Fruit fly (Drosophila melanogaster) whole organism, embryonic: ENCODE results near the gene CG17598.

ENCODE experiments used
- B-H2 ChIP-seq: fragments of 200-800 bp; sonication (Bioruptor generic); optimal IDR thresholded peaks from 2 replicates; lab custom pipeline; 2018; ENCODE audit warnings: missing biosample characterization, mild to moderate bottlenecking, missing genetic modification characterization
- BEAF-32 ChIP-seq: fragments of 200-800 bp; sonication (Bioruptor generic); optimal IDR thresholded peaks from 3 replicates; lab custom pipeline; 2017; ENCODE audit warnings: missing biosample characterization, missing genetic modification characterization, mild to moderate bottlenecking, moderate library complexity, missing genetic modification reagents
- Bteb2 ChIP-seq: fragments of 200-800 bp; sonication (Bioruptor generic); optimal IDR thresholded peaks from 2 replicates; lab custom pipeline; 2016; ENCODE audit warnings: missing biosample characterization, missing genetic modification characterization
- CG10543 ChIP-seq: fragments of 200-800 bp; sonication (Bioruptor generic); optimal IDR thresholded peaks from 3 replicates; lab custom pipeline; 2017; ENCODE audit warnings: missing biosample characterization, mild to moderate bottlenecking, missing genetic modification characterization, moderate library complexity
- CG12104 ChIP-seq: fragments of 200-800 bp; sonication (Bioruptor generic); optimal IDR thresholded peaks from 3 replicates; lab custom pipeline; 2016; ENCODE audit warnings: missing biosample characterization, missing genetic modification characterization
- CG12769 ChIP-seq: fragments of 200-800 bp; sonication (Bioruptor generic); optimal IDR thresholded peaks from 2 replicates; lab custom pipeline; 2019; ENCODE audit warnings: missing biosample characterization, mild to moderate bottlenecking, missing genetic modification characterization, moderate library complexity
- CG13123 ChIP-seq: fragments of 200-800 bp; sonication (Bioruptor generic); optimal IDR thresholded peaks from 2 replicates; lab custom pipeline; 2016; ENCODE audit warnings: missing biosample characterization, missing genetic modification characterization
- CG13894 ChIP-seq: fragments of 200-800 bp; sonication (Bioruptor generic); optimal IDR thresholded peaks from 3 replicates; lab custom pipeline; 2018; ENCODE audit warnings: missing biosample characterization, mild to moderate bottlenecking, missing genetic modification characterization, moderate library complexity
- CG1602 ChIP-seq: fragments of 200-800 bp; sonication (Bioruptor generic); optimal IDR thresholded peaks from 3 replicates; lab custom pipeline; 2016; ENCODE audit warnings: missing biosample characterization, missing genetic modification characterization
- CG1603 ChIP-seq: fragments of 200-800 bp; sonication (Bioruptor generic); optimal IDR thresholded peaks from 2 replicates; lab custom pipeline; 2019; ENCODE audit warnings: missing biosample characterization, mild to moderate bottlenecking, missing genetic modification characterization, moderate library complexity
- CG1647 ChIP-seq: fragments of 200-800 bp; sonication (Bioruptor generic); optimal IDR thresholded peaks from 3 replicates; lab custom pipeline; 2016; ENCODE audit warnings: missing biosample characterization, missing genetic modification characterization
- CG17568 ChIP-seq: fragments of 200-800 bp; sonication (Bioruptor generic); optimal IDR thresholded peaks from 2 replicates; lab custom pipeline; 2018; ENCODE audit warnings: missing biosample characterization, mild to moderate bottlenecking, missing genetic modification characterization, moderate library complexity
- CG17829 ChIP-seq: fragments of 200-800 bp; optimal IDR thresholded peaks from 2 replicates; lab custom pipeline; 2019; ENCODE audit warnings: missing biosample characterization, mild to moderate bottlenecking, missing genetic modification characterization, moderate library complexity
- CG3163 ChIP-seq: fragments of 200-800 bp; sonication (Bioruptor generic); optimal IDR thresholded peaks from 3 replicates; lab custom pipeline; 2016; ENCODE audit warnings: missing biosample characterization, missing genetic modification characterization
- CG3407 ChIP-seq: fragments of 200-800 bp; sonication (Bioruptor generic); optimal IDR thresholded peaks from 2 replicates; lab custom pipeline; 2018; ENCODE audit warnings: missing biosample characterization, mild to moderate bottlenecking, missing genetic modification characterization
- CG34422 ChIP-seq: fragments of 200-800 bp; sonication (Bioruptor generic); IDR thresholded peaks from 3 replicates; pipeline ENCODE4 v1.3.6; 2022; ENCODE audit warnings: missing biosample characterization, missing genetic modification characterization
- CG4424 ChIP-seq: fragments of 200-800 bp; sonication (Bioruptor generic); optimal IDR thresholded peaks from 3 replicates; lab custom pipeline; 2016; ENCODE audit warnings: missing biosample characterization, missing genetic modification characterization
- CG6683 ChIP-seq: fragments of 200-800 bp; sonication (Bioruptor generic); optimal IDR thresholded peaks from 2 replicates; lab custom pipeline; 2017; ENCODE audit warnings: missing biosample characterization, mild to moderate bottlenecking, missing genetic modification characterization, missing genetic modification reagents
- CG6813 ChIP-seq: fragments of 200-800 bp; sonication (Bioruptor generic); optimal IDR thresholded peaks from 2 replicates; lab custom pipeline; 2017; ENCODE audit warnings: missing biosample characterization, missing genetic modification characterization, mild to moderate bottlenecking, moderate library complexity, missing genetic modification reagents
- CG6854 ChIP-seq: fragments of 200-800 bp; sonication (Bioruptor generic); optimal IDR thresholded peaks from 3 replicates; lab custom pipeline; 2017; ENCODE audit warnings: missing biosample characterization, mild to moderate bottlenecking, missing genetic modification characterization
- CrebB ChIP-seq: fragments of 200-800 bp; sonication (Bioruptor generic); optimal IDR thresholded peaks from 3 replicates; lab custom pipeline; 2018; ENCODE audit warnings: missing biosample characterization, mild to moderate bottlenecking, missing genetic modification characterization
- D19B ChIP-seq: fragments of 200-800 bp; sonication (Bioruptor generic); optimal IDR thresholded peaks from 2 replicates; lab custom pipeline; 2017; ENCODE audit warnings: missing biosample characterization, mild to moderate bottlenecking, missing genetic modification characterization
- Dp ChIP-seq: fragments of 200-800 bp; sonication (Bioruptor generic); optimal IDR thresholded peaks from 2 replicates; lab custom pipeline; 2018; ENCODE audit warnings: missing biosample characterization, mild to moderate bottlenecking, missing genetic modification characterization, moderate library complexity
- Eip74EF ChIP-seq, 2 experiments: fragments of 200-800 bp in 1 of 2; fragments of >200 bp in 1 of 2; sonication (Bioruptor generic) in 1 of 2; optimal IDR thresholded peaks; 2 replicates each; lab custom pipeline; 2017 to 2019; ENCODE audit warnings: missing biosample characterization in 2 of 2, missing genetic modification characterization in 2 of 2, mild to moderate bottlenecking in 1 of 2, moderate library complexity in 1 of 2
- Ets97D ChIP-seq: fragments of 200-800 bp; sonication (Bioruptor generic); optimal IDR thresholded peaks from 3 replicates; lab custom pipeline; 2016; ENCODE audit warnings: missing biosample characterization, missing genetic modification characterization
- Fer3 ChIP-seq: fragments of 200-800 bp; sonication (Bioruptor generic); optimal IDR thresholded peaks from 2 replicates; lab custom pipeline; 2018; ENCODE audit warnings: missing biosample characterization, mild to moderate bottlenecking, missing genetic modification characterization, moderate library complexity
- H15 ChIP-seq: fragments of 200-800 bp; sonication (Bioruptor generic); IDR thresholded peaks from 3 replicates; pipeline ENCODE4 v1.3.6; 2022; ENCODE audit warnings: missing biosample characterization, missing genetic modification characterization
- Jarid2 ChIP-seq: fragments of 200-800 bp; sonication (Bioruptor generic); optimal IDR thresholded peaks from 3 replicates; lab custom pipeline; 2017; ENCODE audit warnings: mild to moderate bottlenecking, missing biosample characterization, missing genetic modification reagents, missing genetic modification characterization
- Lpt ChIP-seq: fragments of >200 bp; optimal IDR thresholded peaks from 2 replicates; lab custom pipeline; 2018; ENCODE audit warnings: missing biosample characterization, missing genetic modification characterization
- Pdp1 ChIP-seq, 2 experiments: fragments of 200-800 bp; sonication (Bioruptor generic); optimal IDR thresholded peaks; 3 replicates each; lab custom pipeline; 2016; ENCODE audit warnings: missing biosample characterization in 2 of 2, missing genetic modification characterization in 2 of 2, mild to moderate bottlenecking in 1 of 2, moderate library complexity in 1 of 2
- amos ChIP-seq: fragments of 200-800 bp; sonication (Bioruptor generic); IDR thresholded peaks from 2 replicates; pipeline ENCODE4 v1.3.6; 2022; ENCODE audit warnings: missing biosample characterization, missing genetic modification characterization; ENCODE audit not compliant: partially characterized antibody
- ap ChIP-seq: fragments of 200-800 bp; sonication (Bioruptor generic); IDR thresholded peaks from 2 replicates; pipeline ENCODE4 v1.3.6; 2022; ENCODE audit warnings: missing biosample characterization, missing genetic modification characterization
- cas ChIP-seq: fragments of 200-800 bp; sonication (Bioruptor generic); IDR thresholded peaks from 2 replicates; pipeline ENCODE4 v1.3.6; 2022; ENCODE audit warnings: missing biosample characterization, missing genetic modification characterization
- chinmo ChIP-seq: fragments of 200-800 bp; sonication (Bioruptor generic); IDR thresholded peaks from 4 replicates; pipeline ENCODE4 v1.3.6; 2022; ENCODE audit warnings: missing biosample characterization, missing genetic modification characterization; ENCODE audit not compliant: partially characterized antibody
- crol ChIP-seq: fragments of 200-800 bp; sonication (Bioruptor generic); IDR thresholded peaks from 2 replicates; pipeline ENCODE4 v1.3.6; 2022; ENCODE audit warnings: missing biosample characterization, missing genetic modification characterization
- crp ChIP-seq, 2 experiments: fragments of 200-800 bp; sonication (Bioruptor generic); optimal IDR thresholded peaks; 2 replicates in 1 of 2; 3 replicates in 1 of 2; lab custom pipeline; 2017; ENCODE audit warnings: missing biosample characterization in 2 of 2, missing genetic modification characterization in 2 of 2, mild to moderate bottlenecking in 1 of 2, moderate library complexity in 1 of 2
- danr ChIP-seq: fragments of 200-800 bp; sonication (Bioruptor generic); IDR thresholded peaks from 2 replicates; pipeline ENCODE4 v1.3.6; 2022; ENCODE audit warnings: missing biosample characterization, missing genetic modification characterization
- dati ChIP-seq: fragments of 200-800 bp; sonication (Bioruptor generic); IDR thresholded peaks from 2 replicates; pipeline ENCODE4 v1.3.6; 2022; ENCODE audit warnings: missing biosample characterization, missing genetic modification characterization
- dimm ChIP-seq: fragments of 200-800 bp; sonication (Bioruptor generic); IDR thresholded peaks from 2 replicates; pipeline ENCODE4 v1.3.6; 2022; ENCODE audit warnings: missing biosample characterization, missing genetic modification characterization
- exex ChIP-seq: fragments of 200-800 bp; sonication (Bioruptor generic); optimal IDR thresholded peaks from 4 replicates; lab custom pipeline; 2018; ENCODE audit warnings: missing biosample characterization, mild to moderate bottlenecking, missing genetic modification characterization, moderate library complexity
- fd96Cb ChIP-seq: fragments of 200-800 bp; sonication (Bioruptor generic); optimal IDR thresholded peaks from 2 replicates; lab custom pipeline; 2018; ENCODE audit warnings: missing biosample characterization, mild to moderate bottlenecking, missing genetic modification characterization, moderate library complexity
- grn ChIP-seq: fragments of 200-800 bp; sonication (Bioruptor generic); optimal IDR thresholded peaks from 3 replicates; lab custom pipeline; 2017; ENCODE audit warnings: missing biosample characterization, missing genetic modification characterization
- h ChIP-seq: fragments of >200 bp; optimal IDR thresholded peaks from 2 replicates; lab custom pipeline; 2017
- pan ChIP-seq, 4 experiments: fragments of >200 bp in 3 of 4; fragments of 200-800 bp in 1 of 4; sonication (Bioruptor generic) in 1 of 4; optimal IDR thresholded peaks in 3 of 4; IDR thresholded peaks in 1 of 4; 2 replicates each; pipeline versions ENCODE4 v1.3.6 to Lab custom; 2017 to 2022; ENCODE audit warnings: missing biosample characterization in 2 of 4, missing genetic modification characterization in 2 of 4, mixed read lengths in 1 of 4
- sna ChIP-seq: fragments of 200-800 bp; sonication (Bioruptor generic); IDR thresholded peaks from 2 replicates; pipeline ENCODE4 v1.3.6; 2022; ENCODE audit warnings: missing biosample characterization, missing genetic modification characterization; ENCODE audit not compliant: partially characterized antibody
- sug ChIP-seq: fragments of 200-800 bp; optimal IDR thresholded peaks from 2 replicates; lab custom pipeline; 2019; ENCODE audit warnings: missing biosample characterization, mild to moderate bottlenecking, missing genetic modification characterization, moderate library complexity
- tin ChIP-seq: fragments of 200-800 bp; sonication (Bioruptor generic); optimal IDR thresholded peaks from 3 replicates; lab custom pipeline; 2016; ENCODE audit warnings: missing biosample characterization, missing genetic modification characterization
- tx ChIP-seq: fragments of 200-800 bp; sonication (Bioruptor generic); optimal IDR thresholded peaks from 2 replicates; lab custom pipeline; 2016; ENCODE audit warnings: missing biosample characterization, missing genetic modification characterization
- z ChIP-seq: fragments of 200-800 bp; sonication (Bioruptor generic); IDR thresholded peaks from 3 replicates; pipeline ENCODE4 v1.3.6; 2022; ENCODE audit warnings: missing biosample characterization, missing genetic modification characterization
- zfh1 ChIP-seq: fragments of 200-800 bp; sonication (Bioruptor generic); IDR thresholded peaks from 3 replicates; pipeline ENCODE4 v1.3.6; 2022; ENCODE audit warnings: missing biosample characterization, missing genetic modification characterization

Gene CG17598

DNA sequence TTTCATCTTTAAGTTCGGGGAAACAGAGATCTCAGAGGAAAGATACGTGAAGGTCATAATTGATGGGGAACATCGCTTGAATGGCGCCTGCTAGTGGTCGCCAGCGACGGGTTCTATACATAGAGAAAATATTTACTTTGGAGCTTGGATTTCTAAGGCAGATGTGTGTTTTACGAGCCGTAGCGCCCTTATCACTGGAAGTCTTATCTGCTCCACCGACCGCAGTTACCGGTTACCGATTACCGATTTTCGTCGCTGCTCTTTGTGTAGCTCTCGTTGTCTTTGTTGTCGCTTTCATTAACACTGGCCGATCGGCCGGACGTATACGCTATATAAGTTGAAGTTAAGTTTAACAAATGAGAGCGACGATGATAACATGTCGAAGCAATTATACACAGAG is 49.6 kb downstream of the CG17598 start (continued):
- TF ChIP-seq H15 (GFP tag; lab: Robert Waterston, UW) (no peak), crol (GFP tag; lab: Robert Waterston, UW) (no peak), crp (GFP tag; optimal IDR thresholded peaks at IDR 0.05; lab: Kevin White, UChicago) (no peak), Jarid2 (GFP tag; lab: Kevin White, UChicago) (no peak), CG17568 (GFP tag; lab: Kevin White, UChicago) (no peak), chinmo (GFP tag; lab: Robert Waterston, UW) (0 out of 4 replicates have a peak, but pooled peaks have one; percentile 43), cas (GFP tag; lab: Robert Waterston, UW) (no peak), CG1603 (tag; lab: Kevin White, UChicago) (no peak), CG3163 (GFP tag; lab: Kevin White, UChicago) (no peak), sug (tag; lab: Kevin White, UChicago) (peak; percentile 55), CG4424 (GFP tag; lab: Kevin White, UChicago) (no peak), Ets97D (GFP tag; lab: Kevin White, UChicago) (no peak), CG1602 (GFP tag; lab: Kevin White, UChicago) (no peak), ap (no peak), CG34422 (GFP tag; lab: Robert Waterston, UW) (no peak), Bteb2 (no peak), Fer3 (no peak), CG13123 (no peak), Lpt (no peak), h (no peak), CG1647 (GFP tag; lab: Kevin White, UChicago) (no peak), D19B (no peak), dati (GFP tag; lab: Robert Waterston, UW) (no peak), grn (GFP tag; lab: Kevin White, UChicago) (peak; percentile 66), CG12104 (GFP tag; lab: Kevin White, UChicago) (no peak), CrebB (tag; lab: Kevin White, UChicago) (no peak), CG3407 (GFP tag; lab: Kevin White, UChicago) (no peak), CG12769 (tag; lab: Kevin White, UChicago) (peak; percentile 35), pan (optimal IDR thresholded peaks at IDR 0.05; lab: Kevin White, UChicago) (no peak), pan (GFP tag; optimal IDR thresholded peaks at IDR 0.05 in 1 of 2, IDR thresholded peaks at IDR 0.05 in 1 of 2) (no peak), z (no peak), sna (GFP tag; lab: Robert Waterston, UW) (no peak), CG17829 (tag; lab: Kevin White, UChicago) (no peak), amos (GFP tag; lab: Robert Waterston, UW) (peak; percentile 18; the same call in 1 of the 2 replicates), CG6683 (GFP tag; lab: Kevin White, UChicago) (no peak), CG6854 (GFP tag; lab: Kevin White, UChicago) (no peak), zfh1 (no peak), tin (no peak), B-H2 (GFP tag; lab: Kevin White, UChicago) (no peak), exex (peak; percentile 19), CG13894 (tag; lab: Kevin White, UChicago) (peak; percentile 94), Pdp1 (GFP tag; optimal IDR thresholded peaks at IDR 0.05; lab: Kevin White, UChicago) (peak in 1 of 2 experiments; percentile 16), BEAF-32 (GFP tag; lab: Kevin White, UChicago) (no peak), dimm (GFP tag; lab: Robert Waterston, UW) (no peak), danr (GFP tag; lab: Robert Waterston, UW) (no peak), Dp (GFP tag; lab: Kevin White, UChicago) (no peak), tx (GFP tag; lab: Kevin White, UChicago) (no peak), CG10543 (GFP tag; lab: Kevin White, UChicago) (peak; percentile 36), fd96Cb (no peak), CG6813 (GFP tag; lab: Kevin White, UChicago) (no peak), Eip74EF (GFP tag; optimal IDR thresholded peaks at IDR 0.05; lab: Kevin White, UChicago) (no peak)
